Fruit fly (Drosophila melanogaster) whole organism, embryonic: ENCODE measurements around the gene awd.
A peak's percentile ranks its signal among the peaks of the same experiment; 100 is the strongest.

ENCODE experiments used
- Abd-B ChIP-seq: fragments of 200-800 bp; sonication (Bioruptor generic); optimal IDR thresholded peaks from 2 replicates; lab custom pipeline; 2018; ENCODE audit warnings: missing biosample characterization, mild to moderate bottlenecking, missing genetic modification characterization, moderate library complexity
- CG10366 ChIP-seq: fragments of 200-800 bp; sonication (Bioruptor generic); IDR thresholded peaks from 2 replicates; pipeline ENCODE4 v1.3.6; 2022; ENCODE audit warnings: missing biosample characterization, missing genetic modification characterization
- CG12071 ChIP-seq: fragments of 200-800 bp; sonication (Bioruptor generic); optimal IDR thresholded peaks from 3 replicates; lab custom pipeline; 2018; ENCODE audit warnings: missing biosample characterization, mild to moderate bottlenecking, missing genetic modification characterization
- CG13296 ChIP-seq: fragments of 200-800 bp; sonication (Bioruptor generic); optimal IDR thresholded peaks from 3 replicates; lab custom pipeline; 2018; ENCODE audit warnings: missing biosample characterization, mild to moderate bottlenecking, missing genetic modification characterization
- CG13624 ChIP-seq: fragments of 200-800 bp; sonication (Bioruptor generic); optimal IDR thresholded peaks from 2 replicates; lab custom pipeline; 2016; ENCODE audit warnings: missing biosample characterization, missing genetic modification characterization
- CG15073 ChIP-seq: fragments of 200-800 bp; sonication (Bioruptor generic); optimal IDR thresholded peaks from 2 replicates; lab custom pipeline; 2016; ENCODE audit warnings: missing biosample characterization, missing genetic modification characterization
- CG1529 ChIP-seq: fragments of 200-800 bp; sonication (Bioruptor generic); optimal IDR thresholded peaks from 3 replicates; lab custom pipeline; 2018; ENCODE audit warnings: missing biosample characterization, missing genetic modification characterization
- CG15514 ChIP-seq: fragments of 200-800 bp; sonication (Bioruptor generic); optimal IDR thresholded peaks from 3 replicates; lab custom pipeline; 2017; ENCODE audit warnings: missing biosample characterization, missing genetic modification characterization, mild to moderate bottlenecking, moderate library complexity, missing genetic modification reagents
- CG1603 ChIP-seq: fragments of 200-800 bp; sonication (Bioruptor generic); optimal IDR thresholded peaks from 2 replicates; lab custom pipeline; 2019; ENCODE audit warnings: missing biosample characterization, mild to moderate bottlenecking, missing genetic modification characterization, moderate library complexity
- CG1832 ChIP-seq: fragments of 200-800 bp; sonication (Bioruptor generic); optimal IDR thresholded peaks from 2 replicates; lab custom pipeline; 2017; ENCODE audit warnings: missing biosample characterization, mild to moderate bottlenecking, missing genetic modification characterization, inconsistent platforms
- CG2120 ChIP-seq: fragments of 200-800 bp; sonication (Bioruptor generic); optimal IDR thresholded peaks from 3 replicates; lab custom pipeline; 2016; ENCODE audit warnings: missing biosample characterization, missing genetic modification characterization
- CG32772 ChIP-seq: fragments of 200-800 bp; sonication (Bioruptor generic); IDR thresholded peaks from 2 replicates; pipeline ENCODE4 v1.3.6; 2022; ENCODE audit warnings: missing biosample characterization, missing genetic modification characterization
- CG4707 ChIP-seq: fragments of 200-800 bp; sonication (Bioruptor generic); optimal IDR thresholded peaks from 2 replicates; lab custom pipeline; 2018; ENCODE audit warnings: missing biosample characterization, mild to moderate bottlenecking, missing genetic modification characterization, moderate library complexity
- CG6175 ChIP-seq: fragments of 200-800 bp; sonication (Bioruptor generic); IDR thresholded peaks from 3 replicates; pipeline ENCODE4 v1.3.6; 2022; ENCODE audit warnings: missing biosample characterization, missing genetic modification characterization
- CG7357 ChIP-seq: fragments of 200-800 bp; sonication (Bioruptor generic); IDR thresholded peaks from 3 replicates; pipeline ENCODE4 v1.3.6; 2022; ENCODE audit warnings: missing biosample characterization, missing genetic modification characterization
- CG9215 ChIP-seq: fragments of 200-800 bp; sonication (Bioruptor generic); IDR thresholded peaks from 2 replicates; pipeline ENCODE4 v1.3.6; 2022; ENCODE audit warnings: missing biosample characterization, missing genetic modification characterization
- CkIIα-i1 ChIP-seq: fragments of 200-800 bp; sonication (Bioruptor generic); IDR thresholded peaks from 2 replicates; pipeline ENCODE4 v1.3.6; 2022; ENCODE audit warnings: missing biosample characterization, missing genetic modification characterization
- CoRest ChIP-seq: fragments of 200-800 bp; sonication (Bioruptor generic); optimal IDR thresholded peaks from 3 replicates; lab custom pipeline; 2018; ENCODE audit warnings: missing biosample characterization, mild to moderate bottlenecking, missing genetic modification characterization, moderate library complexity
- Dfd ChIP-seq, 2 experiments: fragments of >200 bp; optimal IDR thresholded peaks; 2 replicates each; lab custom pipeline; 2017; ENCODE audit warnings: missing biosample characterization in 2 of 2, missing genetic modification characterization in 2 of 2
- Gsc ChIP-seq: fragments of 200-800 bp; sonication (Bioruptor generic); IDR thresholded peaks from 2 replicates; pipeline ENCODE4 v1.3.6; 2022; ENCODE audit warnings: missing biosample characterization, missing genetic modification characterization
- HLH3B ChIP-seq: fragments of 200-800 bp; sonication (Bioruptor generic); IDR thresholded peaks from 2 replicates; pipeline ENCODE4 v1.3.6; 2022; ENCODE audit warnings: missing biosample characterization, missing genetic modification characterization
- HLHmδ ChIP-seq: fragments of 200-800 bp; sonication (Bioruptor generic); optimal IDR thresholded peaks from 2 replicates; lab custom pipeline; 2018; ENCODE audit warnings: missing biosample characterization, mild to moderate bottlenecking, missing genetic modification characterization, moderate library complexity
- Hr3 ChIP-seq: fragments of 200-800 bp; sonication (Bioruptor generic); optimal IDR thresholded peaks from 3 replicates; lab custom pipeline; 2016; ENCODE audit warnings: missing biosample characterization, missing genetic modification characterization
- Hr51 ChIP-seq, 2 experiments: fragments of 200-800 bp; sonication (Bioruptor generic); optimal IDR thresholded peaks; 2 replicates in 1 of 2; 3 replicates in 1 of 2; lab custom pipeline; 2016 to 2018; ENCODE audit warnings: missing biosample characterization in 2 of 2, missing genetic modification characterization in 2 of 2, mild to moderate bottlenecking in 1 of 2, moderate library complexity in 1 of 2
- Hr78 ChIP-seq, 2 experiments: fragments of 200-800 bp in 1 of 2; fragments of >200 bp in 1 of 2; sonication (Bioruptor generic) in 1 of 2; optimal IDR thresholded peaks; 2 replicates each; lab custom pipeline; 2017 to 2019; ENCODE audit warnings: missing biosample characterization in 2 of 2, missing genetic modification characterization in 2 of 2, mild to moderate bottlenecking in 1 of 2, moderate library complexity in 1 of 2
- Med ChIP-seq: fragments of 200-800 bp; sonication (Bioruptor generic); peaks from one replicate; lab custom pipeline; 2016; ENCODE audit warnings: missing biosample characterization, missing genetic modification characterization, mild to moderate bottlenecking, inconsistent platforms, moderate library complexity
- Mrtf ChIP-seq: fragments of 200-800 bp; sonication (Bioruptor generic); IDR thresholded peaks from 3 replicates; pipeline ENCODE4 v1.3.6; 2022; ENCODE audit warnings: missing biosample characterization, missing genetic modification characterization
- Ravus ChIP-seq: fragments of 200-800 bp; sonication (Bioruptor generic); IDR thresholded peaks from 2 replicates; pipeline ENCODE4 v1.3.6; 2022; ENCODE audit warnings: missing biosample characterization, missing genetic modification characterization
- ab ChIP-seq: fragments of 200-800 bp; sonication (Bioruptor generic); optimal IDR thresholded peaks from 2 replicates; lab custom pipeline; 2016; ENCODE audit warnings: missing biosample characterization, missing genetic modification characterization
- cato ChIP-seq: fragments of 200-800 bp; sonication (Bioruptor generic); optimal IDR thresholded peaks from 2 replicates; lab custom pipeline; 2016; ENCODE audit warnings: missing biosample characterization, missing genetic modification characterization, borderline replicate concordance
- caup ChIP-seq: fragments of 200-800 bp; sonication (Bioruptor generic); optimal IDR thresholded peaks from 3 replicates; lab custom pipeline; 2017; ENCODE audit warnings: missing biosample characterization, mild to moderate bottlenecking, missing genetic modification characterization, moderate library complexity; ENCODE audit not compliant: severe bottlenecking
- cg ChIP-seq: fragments of 200-800 bp; sonication (Bioruptor generic); optimal IDR thresholded peaks from 3 replicates; lab custom pipeline; 2019; ENCODE audit warnings: missing biosample characterization, mild to moderate bottlenecking, missing genetic modification characterization, moderate library complexity
- ci ChIP-seq: fragments of 200-800 bp; sonication (Bioruptor generic); IDR thresholded peaks from 3 replicates; pipeline ENCODE4 v1.3.6; 2022; ENCODE audit warnings: missing biosample characterization, missing genetic modification characterization
- cwo ChIP-seq: fragments of 200-800 bp; sonication (Bioruptor generic); optimal IDR thresholded peaks from 3 replicates; lab custom pipeline; 2017; ENCODE audit warnings: missing biosample characterization, missing genetic modification characterization, mild to moderate bottlenecking, moderate library complexity, missing genetic modification reagents
- ewg ChIP-seq: fragments of 200-800 bp; sonication (Bioruptor generic); optimal IDR thresholded peaks from 3 replicates; lab custom pipeline; 2017; ENCODE audit warnings: mild to moderate bottlenecking, missing biosample characterization, missing genetic modification reagents, missing genetic modification characterization
- hkb ChIP-seq, 2 experiments: fragments of 200-800 bp in 1 of 2; fragments of >200 bp in 1 of 2; sonication (Bioruptor generic) in 1 of 2; IDR thresholded peaks in 1 of 2; optimal IDR thresholded peaks in 1 of 2; 2 replicates each; pipeline versions ENCODE4 v1.3.6 to Lab custom; 2017 to 2022; ENCODE audit warnings: missing biosample characterization in 1 of 2, missing genetic modification characterization in 1 of 2
- kah ChIP-seq: fragments of 200-800 bp; sonication (Bioruptor generic); optimal IDR thresholded peaks from 2 replicates; lab custom pipeline; 2018; ENCODE audit warnings: missing biosample characterization, mild to moderate bottlenecking, missing genetic modification characterization
- lilli ChIP-seq: fragments of 200-800 bp; sonication (Bioruptor generic); optimal IDR thresholded peaks from 3 replicates; lab custom pipeline; 2016; ENCODE audit warnings: missing biosample characterization, missing genetic modification characterization
- mirr ChIP-seq: fragments of 200-800 bp; sonication (Bioruptor generic); optimal IDR thresholded peaks from 3 replicates; lab custom pipeline; 2018; ENCODE audit warnings: missing biosample characterization, mild to moderate bottlenecking, missing genetic modification characterization
- pb ChIP-seq: fragments of 200-800 bp; sonication (Bioruptor generic); optimal IDR thresholded peaks from 3 replicates; lab custom pipeline; 2016; ENCODE audit warnings: missing biosample characterization, missing genetic modification characterization
- sc ChIP-seq, 3 experiments: fragments of >200 bp in 2 of 3; fragments of 200-800 bp in 1 of 3; sonication (Bioruptor generic) in 1 of 3; optimal IDR thresholded peaks; 2 replicates in 2 of 3; 3 replicates in 1 of 3; lab custom pipeline; 2017; ENCODE audit warnings: mild to moderate bottlenecking in 1 of 3, missing biosample characterization in 1 of 3, missing genetic modification characterization in 1 of 3, missing genetic modification reagents in 1 of 3
- so ChIP-seq: fragments of 200-800 bp; sonication (Bioruptor generic); IDR thresholded peaks from 3 replicates; pipeline ENCODE4 v1.3.6; 2022; ENCODE audit warnings: missing biosample characterization, missing genetic modification characterization
- tna ChIP-seq: fragments of 200-800 bp; sonication (Bioruptor generic); IDR thresholded peaks from 2 replicates; pipeline ENCODE4 v1.3.6; 2022; ENCODE audit warnings: missing biosample characterization, missing genetic modification characterization; ENCODE audit not compliant: partially characterized antibody
- tup ChIP-seq: fragments of 200-800 bp; sonication (Bioruptor generic); optimal IDR thresholded peaks from 2 replicates; lab custom pipeline; 2016; ENCODE audit warnings: missing biosample characterization, mild to moderate bottlenecking, missing genetic modification characterization, moderate library complexity

awd gene

DNA sequence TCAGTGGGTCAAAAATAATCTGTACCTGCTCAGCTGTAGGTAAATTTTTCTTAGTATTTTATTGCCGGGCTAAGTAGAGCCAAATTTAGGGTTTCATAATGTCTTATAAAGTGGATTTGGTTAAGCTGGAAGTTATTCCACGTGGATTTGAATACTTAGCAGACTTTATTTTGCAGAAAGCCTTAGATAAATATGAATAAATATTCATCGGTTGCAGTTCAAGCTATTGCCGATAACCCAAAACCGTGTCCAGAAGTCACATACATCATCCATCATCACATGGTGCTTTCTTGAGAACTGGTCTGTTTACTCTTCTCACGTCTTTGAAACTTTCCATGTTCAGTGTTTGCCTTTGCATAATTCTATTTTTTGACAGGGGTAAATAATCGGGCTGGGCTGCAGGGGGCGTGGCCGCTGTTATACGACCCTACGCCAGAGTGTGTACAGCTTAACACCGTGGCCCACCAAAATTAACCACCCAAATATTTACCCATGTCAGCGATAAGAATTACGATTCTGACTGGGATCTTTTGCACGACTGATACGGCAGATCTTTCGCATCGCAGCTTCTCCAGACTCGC is 12.8 kb upstream of the awd start, which contains the start of gene CG2187 (continued):
- peak; percentile 0 for TF ChIP-seq mirr
- no peak for TF ChIP-seq cwo (GFP tag; lab: Kevin White, UChicago)
- TF ChIP-seq CG15514 = peak; percentile 5
- no peak for TF ChIP-seq CG13624 (GFP tag; lab: Kevin White, UChicago)
- TF ChIP-seq caup = peak; percentile 16
- peak in 1 of 2 experiments; percentile 9 for TF ChIP-seq Hr78 (GFP tag; optimal IDR thresholded peaks at IDR 0.05; lab: Kevin White, UChicago)

DNA sequence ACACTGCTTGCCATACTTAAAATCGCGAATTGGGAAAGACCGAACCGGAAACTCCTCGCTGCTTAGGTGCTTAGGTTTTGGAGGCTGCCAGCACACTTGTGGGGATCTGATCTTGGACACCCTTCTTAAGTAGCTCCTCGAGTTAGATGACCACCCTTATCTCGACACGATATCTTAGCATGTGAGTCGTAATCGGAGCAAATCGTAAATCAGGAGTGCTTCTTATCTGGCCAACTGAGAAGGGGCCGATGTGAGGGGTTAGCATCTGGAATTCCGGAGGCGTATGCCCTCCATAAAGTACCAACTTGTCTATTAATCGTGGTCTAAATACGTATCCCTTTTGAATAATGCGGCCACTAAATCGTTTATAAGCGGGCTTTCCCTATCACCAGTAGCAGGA is 8.7 kb upstream of the awd start, which contains the start of gene salt:
Gene salt, minus strand, starts transcription at position 101 of the 400 bp plus-strand sequence.
- TF ChIP-seq lilli (no peak), CG2120 (GFP tag; lab: Kevin White, UChicago) (no peak), ci (GFP tag; lab: Robert Waterston, UW) (no peak), hkb (optimal IDR thresholded peaks at IDR 0.05; lab: Kevin White, UChicago) (no peak), hkb (GFP tag; IDR thresholded peaks at IDR 0.05; lab: Robert Waterston, UW) (no peak), HLH3B (GFP tag; lab: Robert Waterston, UW) (no peak), HLHmδ (GFP tag; lab: Kevin White, UChicago) (no peak), Ravus (GFP tag; lab: Robert Waterston, UW) (no peak), tup (GFP tag; lab: Kevin White, UChicago) (no peak), CG6175 (no peak), Hr51 (GFP tag; optimal IDR thresholded peaks at IDR 0.05; lab: Kevin White, UChicago) (no peak), Gsc (no peak), ewg (GFP tag; lab: Kevin White, UChicago) (no peak), so (GFP tag; lab: Robert Waterston, UW) (no peak), Dfd (GFP tag; optimal IDR thresholded peaks at IDR 0.05; lab: Kevin White, UChicago) (no peak), CG10366 (GFP tag; lab: Robert Waterston, UW) (no peak), CG1603 (no peak), CG4707 (GFP tag; lab: Kevin White, UChicago) (no peak)
- TF ChIP-seq, all 482 proteins: peak for 0

DNA sequence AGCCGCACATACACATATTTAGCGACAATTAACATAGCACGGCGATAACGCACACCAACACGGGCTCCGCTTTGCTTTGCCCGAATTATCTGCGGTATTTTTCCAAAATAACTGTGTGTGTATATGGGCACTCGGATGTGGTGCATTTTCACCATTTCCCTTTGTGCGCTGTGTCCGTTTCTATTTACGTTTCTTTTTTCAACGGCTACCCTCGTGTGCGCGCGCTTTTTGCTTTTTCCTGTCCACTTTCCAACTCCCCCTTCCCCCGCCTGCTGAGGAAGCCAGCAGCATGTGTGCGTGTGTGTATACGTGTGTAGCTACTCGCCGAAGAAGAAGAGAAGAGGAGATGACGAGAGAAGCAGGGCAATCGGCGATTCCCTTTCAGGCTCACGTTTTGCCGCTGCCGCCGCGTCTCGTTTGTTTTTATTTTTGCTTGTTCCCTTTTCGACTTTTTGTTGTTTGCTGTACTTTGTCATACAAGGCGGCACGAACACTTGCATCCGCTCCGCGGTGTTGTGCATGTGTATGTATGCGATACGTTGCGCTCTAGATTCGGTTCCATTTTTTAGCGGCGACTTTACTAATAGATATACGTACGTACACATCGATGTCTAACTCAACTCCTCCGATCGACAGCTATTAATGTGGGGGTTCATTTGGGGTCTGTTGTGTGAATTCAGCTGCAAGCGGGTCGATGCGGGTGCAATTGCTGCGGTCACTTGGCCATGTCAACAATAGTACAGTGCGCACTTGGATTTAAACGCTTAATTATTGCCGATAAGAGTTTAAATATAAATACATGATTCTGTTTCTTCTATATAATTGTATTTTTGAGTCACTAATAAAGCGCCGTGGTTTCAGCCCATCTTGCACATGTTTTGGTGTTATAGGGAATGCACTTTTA is 2.5 kb upstream of the awd start:
- TF ChIP-seq so (GFP tag; lab: Robert Waterston, UW) (no peak), kah (GFP tag; lab: Kevin White, UChicago) (peak; percentile 72), CG12071 (peak; percentile 29), Mrtf (GFP tag; lab: Robert Waterston, UW) (no peak), cato (GFP tag; lab: Kevin White, UChicago) (no peak), Med (GFP tag; lab: Kevin White, UChicago) (peak; percentile 60), CkIIα-i1 (GFP tag; lab: Robert Waterston, UW) (no peak), Abd-B (GFP tag; lab: Kevin White, UChicago) (no peak), CG15073 (GFP tag; lab: Kevin White, UChicago) (no peak), CG32772 (GFP tag; lab: Robert Waterston, UW) (no peak), cg (GFP tag; lab: Kevin White, UChicago) (peak; percentile 96), CG1529 (GFP tag; lab: Kevin White, UChicago) (no peak), CoRest (tag; lab: Kevin White, UChicago) (no peak), tna (GFP tag; lab: Robert Waterston, UW) (no peak), pb (GFP tag; lab: Kevin White, UChicago) (no peak), CG1832 (GFP tag; lab: Kevin White, UChicago) (no peak), CG13296 (GFP tag; lab: Kevin White, UChicago) (no peak), ab (GFP tag; lab: Kevin White, UChicago) (no peak), CG9215 (GFP tag; lab: Robert Waterston, UW) (no peak), Hr3 (GFP tag; lab: Kevin White, UChicago) (no peak), sc (optimal IDR thresholded peaks at IDR 0.05; lab: Kevin White, UChicago) (no peak), sc (GFP tag; optimal IDR thresholded peaks at IDR 0.05; lab: Kevin White, UChicago) (no peak), CG7357 (GFP tag; lab: Robert Waterston, UW) (0 out of 3 replicates have a peak, but pooled peaks have one; percentile 3)
